Worm (Caenorhabditis elegans) whole organism, late embryonic: ENCODE results near the gene acds-10.

ENCODE experiments used
- F13H6.1 ChIP-seq: sonication (generic microtip); optimal IDR thresholded peaks from 2 replicates; lab custom pipeline; 2016; ENCODE audit warnings: missing genetic modification characterization, missing compliant biosample characterization
- K02D7.2 ChIP-seq: sonication (generic microtip); optimal IDR thresholded peaks from 2 replicates; lab custom pipeline; 2017; ENCODE audit warnings: mild to moderate bottlenecking, missing genetic modification characterization, missing compliant biosample characterization
- Y22D7AL.16 ChIP-seq: sonication (generic microtip); optimal IDR thresholded peaks from 2 replicates; lab custom pipeline; 2016; ENCODE audit warnings: missing genetic modification characterization, missing compliant biosample characterization
- ceh-14 ChIP-seq: sonication (generic microtip); optimal IDR thresholded peaks from 2 replicates; lab custom pipeline; 2016; ENCODE audit warnings: missing genotype, missing genetic modification characterization, missing compliant biosample characterization
- ceh-18 ChIP-seq: sonication (generic microtip); optimal IDR thresholded peaks from 2 replicates; lab custom pipeline; 2016; ENCODE audit warnings: missing genetic modification characterization, missing compliant biosample characterization
- ceh-30 ChIP-seq: fragments of 150-350 bp; optimal IDR thresholded peaks from 2 replicates; lab custom pipeline; 2014; ENCODE audit warnings: missing biosample characterization, missing genetic modification characterization
- ceh-31 ChIP-seq: sonication (generic microtip); optimal IDR thresholded peaks from 2 replicates; lab custom pipeline; 2016; ENCODE audit warnings: missing genetic modification characterization, missing compliant biosample characterization
- ceh-48 ChIP-seq: sonication (generic microtip); optimal IDR thresholded peaks from 2 replicates; lab custom pipeline; 2016; ENCODE audit warnings: missing genetic modification characterization, inconsistent platforms, missing compliant biosample characterization
- che-1 ChIP-seq: sonication (generic microtip); optimal IDR thresholded peaks from 2 replicates; lab custom pipeline; 2016; ENCODE audit warnings: mild to moderate bottlenecking, missing genetic modification characterization, missing compliant biosample characterization
- dve-1 ChIP-seq: sonication (generic microtip); optimal IDR thresholded peaks from 2 replicates; lab custom pipeline; 2017; ENCODE audit warnings: antibody characterized with exemption, mild to moderate bottlenecking, missing genetic modification characterization, missing compliant biosample characterization
- elt-4 ChIP-seq: sonication (generic microtip); optimal IDR thresholded peaks from 2 replicates; lab custom pipeline; 2016; ENCODE audit warnings: missing genetic modification characterization, missing compliant biosample characterization
- ets-4 ChIP-seq: sonication (generic microtip); optimal IDR thresholded peaks from 2 replicates; lab custom pipeline; 2016; ENCODE audit warnings: missing genetic modification characterization, missing compliant biosample characterization
- eyg-1 ChIP-seq: sonication (generic microtip); optimal IDR thresholded peaks from 2 replicates; lab custom pipeline; 2016; ENCODE audit warnings: missing genotype, missing genetic modification characterization, missing compliant biosample characterization
- fax-1 ChIP-seq: sonication (generic microtip); optimal IDR thresholded peaks from 2 replicates; lab custom pipeline; 2016; ENCODE audit warnings: missing genotype, missing genetic modification characterization, missing compliant biosample characterization
- fkh-10 ChIP-seq: fragments of 150-350 bp; optimal IDR thresholded peaks from 2 replicates; lab custom pipeline; 2014; ENCODE audit warnings: missing biosample characterization, missing genetic modification reagents, missing genetic modification characterization
- fkh-6 ChIP-seq: sonication (generic microtip); optimal IDR thresholded peaks from 2 replicates; lab custom pipeline; 2016; ENCODE audit warnings: missing genetic modification characterization, missing compliant biosample characterization
- hlh-13 ChIP-seq: fragments of 200-800 bp; sonication (Bioruptor generic); optimal IDR thresholded peaks from 2 replicates; lab custom pipeline; 2018; ENCODE audit warnings: mild to moderate bottlenecking, missing genetic modification characterization, missing compliant biosample characterization
- hlh-30 ChIP-seq: sonication (generic microtip); optimal IDR thresholded peaks from 2 replicates; lab custom pipeline; 2017; ENCODE audit warnings: antibody characterized with exemption, missing genetic modification characterization, missing compliant biosample characterization; ENCODE audit not compliant: insufficient read depth
- hlh-6 ChIP-seq: sonication (generic microtip); optimal IDR thresholded peaks from 2 replicates; lab custom pipeline; 2016; ENCODE audit warnings: missing genotype, missing genetic modification characterization, missing compliant biosample characterization
- lim-6 ChIP-seq: sonication (generic microtip); optimal IDR thresholded peaks from 2 replicates; lab custom pipeline; 2016; ENCODE audit warnings: missing genetic modification characterization, missing compliant biosample characterization
- madf-2 ChIP-seq: sonication (generic microtip); optimal IDR thresholded peaks from 2 replicates; lab custom pipeline; 2017; ENCODE audit warnings: missing genetic modification characterization, missing compliant biosample characterization
- mec-3 ChIP-seq: sonication (generic microtip); optimal IDR thresholded peaks from 2 replicates; lab custom pipeline; 2016; ENCODE audit warnings: borderline replicate concordance, missing genetic modification characterization, missing compliant biosample characterization
- npax-4 ChIP-seq: sonication (generic microtip); optimal IDR thresholded peaks from 2 replicates; lab custom pipeline; 2016; ENCODE audit warnings: missing genetic modification characterization, missing compliant biosample characterization
- odd-2 ChIP-seq: sonication (generic microtip); optimal IDR thresholded peaks from 2 replicates; lab custom pipeline; 2017; ENCODE audit warnings: antibody characterized with exemption, mild to moderate bottlenecking, missing genetic modification characterization, missing compliant biosample characterization
- pat-9 ChIP-seq: fragments of 200-800 bp; sonication (Bioruptor generic); optimal IDR thresholded peaks from 2 replicates; lab custom pipeline; 2018; ENCODE audit warnings: mild to moderate bottlenecking, missing genetic modification characterization, moderate library complexity, missing compliant biosample characterization
- pha-4 ChIP-seq: fragments of 150-350 bp; optimal IDR thresholded peaks from 2 replicates; lab custom pipeline; 2018; ENCODE audit warnings: missing biosample characterization, missing genetic modification reagents, missing genetic modification characterization
- ref-2 ChIP-seq: sonication (generic microtip); optimal IDR thresholded peaks from 2 replicates; lab custom pipeline; 2016; ENCODE audit warnings: missing genetic modification characterization, missing compliant biosample characterization
- sdc-2 ChIP-seq: sonication (generic microtip); optimal IDR thresholded peaks from 2 replicates; lab custom pipeline; 2016; ENCODE audit warnings: missing genotype, missing genetic modification characterization, missing compliant biosample characterization
- tbx-7 ChIP-seq: sonication (generic microtip); optimal IDR thresholded peaks from 2 replicates; lab custom pipeline; 2016; ENCODE audit warnings: missing genotype, missing genetic modification characterization, missing compliant biosample characterization
- unc-3 ChIP-seq, 2 experiments: fragments of 200-800 bp in 1 of 2; sonication (Bioruptor generic) in 1 of 2; sonication (generic microtip) in 1 of 2; conservative IDR thresholded peaks in 1 of 2; optimal IDR thresholded peaks in 1 of 2; 2 replicates each; pipeline versions ENCODE4 v1.3.6 to Lab custom; 2016 to 2022; ENCODE audit warnings: missing compliant biosample characterization in 2 of 2, missing genetic modification characterization in 2 of 2, missing genetic modification reagents in 1 of 2
- unc-55 ChIP-seq: sonication (generic microtip); optimal IDR thresholded peaks from 2 replicates; lab custom pipeline; 2017; ENCODE audit warnings: missing biosample characterization, missing genetic modification reagents, missing genetic modification characterization
- zip-5 ChIP-seq: sonication (generic microtip); optimal IDR thresholded peaks from 2 replicates; lab custom pipeline; 2016; ENCODE audit warnings: missing genetic modification characterization, missing compliant biosample characterization
- ztf-16 ChIP-seq: sonication (generic microtip); optimal IDR thresholded peaks from 2 replicates; lab custom pipeline; 2017; ENCODE audit warnings: missing genetic modification characterization, missing compliant biosample characterization

acds-10 gene

ce11 chrV:5739438-5739837, 8.2 kb upstream of the acds-10 start:
- TF ChIP-seq sdc-2 (tag; lab: Kevin White, UChicago) (no peak), odd-2 (tag; lab: Kevin White, UChicago) (no peak), dve-1 (tag; lab: Kevin White, UChicago) (no peak), hlh-30 (tag; lab: Kevin White, UChicago) (no peak), madf-2 (no peak), ceh-48 (tag; lab: Kevin White, UChicago) (no peak), mec-3 (tag; lab: Kevin White, UChicago) (no peak), eyg-1 (tag; lab: Kevin White, UChicago) (no peak)

- TF ChIP-seq odd-2 (tag; lab: Kevin White, UChicago) (no peak), ets-4 (tag; lab: Kevin White, UChicago) (no peak), Y22D7AL.16 (tag; lab: Kevin White, UChicago) (no peak), che-1 (no peak), pat-9 (tag; lab: Kevin White, UChicago) (no peak)
These were observed 6.4 kb upstream of the acds-10 start for ce11 chrV:5741237-5741636.

ce11 chrV:5746237-5746636, 1.4 kb upstream of the acds-10 start:
- TF ChIP-seq fkh-6 (tag; lab: Kevin White, UChicago) = no peak
- no peak for TF ChIP-seq Y22D7AL.16 (tag; lab: Kevin White, UChicago)
- no peak for TF ChIP-seq unc-3 (GFP tag; conservative IDR thresholded peaks at IDR 0.05; lab: Robert Waterston, UW)
- no peak for TF ChIP-seq unc-3 (tag; optimal IDR thresholded peaks at IDR 0.05; lab: Kevin White, UChicago)
- no peak for TF ChIP-seq elt-4
- no peak for TF ChIP-seq che-1

ce11 chrV:5753432-5753831, 5.8 kb downstream of the acds-10 start, which contains the start of gene pgph-1:
pgph-1 (minus strand) TSS chrV:5753532.
- no peak for TF ChIP-seq odd-2 (tag; lab: Kevin White, UChicago)
- no peak for TF ChIP-seq hlh-6
- no peak for TF ChIP-seq ztf-16 (tag; lab: Kevin White, UChicago)
- no peak for TF ChIP-seq eyg-1 (tag; lab: Kevin White, UChicago)
- no peak for TF ChIP-seq zip-5 (tag; lab: Kevin White, UChicago)
- no peak for TF ChIP-seq unc-55 (GFP tag; lab: Kevin White, UChicago)
- no peak for TF ChIP-seq pha-4
- no peak for TF ChIP-seq hlh-30 (tag; lab: Kevin White, UChicago)
- TF ChIP-seq ceh-31 = no peak
- TF ChIP-seq hlh-13 (GFP tag; lab: Kevin White, UChicago) = no peak
- TF ChIP-seq ref-2 (tag; lab: Kevin White, UChicago) = no peak
- TF ChIP-seq K02D7.2 (tag; lab: Kevin White, UChicago) = no peak
- TF ChIP-seq ceh-14 (tag; lab: Kevin White, UChicago) = no peak
- no peak for TF ChIP-seq F13H6.1 (tag; lab: Kevin White, UChicago)
- no peak for TF ChIP-seq che-1
- no peak for TF ChIP-seq npax-4 (tag; lab: Kevin White, UChicago)
- TF ChIP-seq tbx-7 (tag; lab: Kevin White, UChicago) = no peak

DNA sequence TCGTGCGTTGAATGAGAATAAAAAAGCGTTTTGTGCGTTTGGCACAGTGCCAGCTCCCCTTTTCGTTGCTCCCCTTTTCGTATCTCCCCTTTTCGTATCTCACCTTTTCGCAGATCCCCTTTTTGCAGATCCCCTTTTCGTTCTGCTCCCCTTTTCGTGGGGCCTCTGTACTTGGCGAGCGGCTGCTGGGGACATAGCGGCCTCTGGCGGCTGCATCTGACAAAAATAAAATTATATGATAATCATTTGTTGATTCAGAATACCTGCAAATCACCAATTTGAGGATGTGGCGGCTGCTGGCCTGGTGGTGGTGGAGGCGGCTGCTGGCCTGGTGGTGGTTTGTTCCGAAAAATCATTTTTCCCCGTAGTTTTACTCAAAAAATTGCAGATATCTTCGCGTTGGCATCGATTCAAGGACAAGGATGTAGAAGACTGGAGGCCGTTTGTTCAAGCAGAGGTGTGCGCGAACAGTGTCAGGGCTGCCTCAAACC, 7.6 kb downstream of the acds-10 start, which contains the start of gene K09H11.11:
K09H11.11 (minus strand) TSS at position 51 of the 491 bp plus-strand sequence.
- peak; percentile 15 for TF ChIP-seq ceh-31
- TF ChIP-seq, all 69 proteins: peak for 1; not testable (repeated sequence) for 68

- no peak for TF ChIP-seq ztf-16 (tag; lab: Kevin White, UChicago)
- no peak for TF ChIP-seq ceh-30 (tag; lab: Kevin White, UChicago)
- TF ChIP-seq fkh-10 (GFP tag; lab: Kevin White, UChicago) = no peak
- no peak for TF ChIP-seq che-1
- TF ChIP-seq ceh-18 (tag; lab: Kevin White, UChicago) = no peak
- TF ChIP-seq fax-1 (tag; lab: Kevin White, UChicago) = no peak
- TF ChIP-seq tbx-7 (tag; lab: Kevin White, UChicago) = no peak
- TF ChIP-seq hlh-6 = no peak
- TF ChIP-seq lim-6 (tag; lab: Kevin White, UChicago) = no peak
These were observed 8.6 kb downstream of the acds-10 start, which contains the start of gene C53A3.3 for ce11 chrV:5756193-5756592. C53A3.3 (plus strand) TSS chrV:5756493.
